Worm (Caenorhabditis elegans) whole organism, L4 larva: Measurements from ENCODE around the gene E02H1.1.
A peak's percentile ranks its signal among the peaks of the same experiment; 100 is the strongest.

Source experiments
- F44E2.7 ChIP-seq: fragments of 200-800 bp; sonication (Bioruptor generic); IDR thresholded peaks from 2 replicates; pipeline ENCODE4 v2.1.2; 2022; ENCODE audit warnings: missing genetic modification characterization, missing compliant biosample characterization
- R02D3.7 ChIP-seq: fragments of 150-350 bp; sonication (generic microtip); optimal IDR thresholded peaks from 3 replicates; lab custom pipeline; 2014; ENCODE audit warnings: missing biosample characterization, missing genetic modification characterization
- Y48G9A.11 ChIP-seq: fragments of 200-800 bp; sonication (Bioruptor generic); IDR thresholded peaks from 2 replicates; pipeline ENCODE4 v1.3.6; 2022; ENCODE audit warnings: missing genetic modification reagents, missing genetic modification characterization, missing compliant biosample characterization
- Y75B8A.6 ChIP-seq: fragments of 200-800 bp; sonication (Bioruptor generic); IDR thresholded peaks from 2 replicates; pipeline ENCODE4 v1.3.6; 2022; ENCODE audit warnings: missing genetic modification reagents, missing genetic modification characterization, missing compliant biosample characterization
- attf-4 ChIP-seq: sonication (generic microtip); optimal IDR thresholded peaks from 3 replicates; lab custom pipeline; 2017; ENCODE audit warnings: missing biosample characterization, missing genetic modification characterization
- ceh-20 ChIP-seq: fragments of 200-800 bp; sonication (Bioruptor generic); IDR thresholded peaks from 2 replicates; pipeline ENCODE4 v1.3.6; 2022; ENCODE audit warnings: missing genetic modification reagents, missing genetic modification characterization, missing compliant biosample characterization
- ceh-28 ChIP-seq: fragments of 150-350 bp; optimal IDR thresholded peaks from 2 replicates; lab custom pipeline; 2014; ENCODE audit warnings: missing biosample characterization, missing genetic modification reagents, missing genetic modification characterization
- ceh-44 ChIP-seq: fragments of 200-800 bp; sonication (Bioruptor generic); IDR thresholded peaks from 2 replicates; pipeline ENCODE4 v1.3.6; 2022; ENCODE audit warnings: missing genetic modification reagents, missing genetic modification characterization, missing compliant biosample characterization
- ces-1 ChIP-seq: fragments of 150-350 bp; sonication (generic microtip); optimal IDR thresholded peaks from 4 replicates; lab custom pipeline; 2014; ENCODE audit warnings: missing biosample characterization, missing genetic modification reagents, missing genetic modification characterization
- ctbp-1 ChIP-seq: fragments of 200-800 bp; sonication (Bioruptor generic); IDR thresholded peaks from 2 replicates; pipeline ENCODE4 v1.3.6; 2022; ENCODE audit warnings: missing genetic modification reagents, missing genetic modification characterization, missing compliant biosample characterization
- daf-19 ChIP-seq: fragments of 200-800 bp; sonication (Bioruptor generic); conservative IDR thresholded peaks from 2 replicates; pipeline ENCODE4 v1.3.6; 2022; ENCODE audit warnings: missing genetic modification characterization, missing compliant biosample characterization
- daf-8 ChIP-seq: fragments of 200-800 bp; sonication (Bioruptor generic); IDR thresholded peaks from 2 replicates; pipeline ENCODE4 v1.3.6; 2022; ENCODE audit warnings: missing genetic modification characterization, missing compliant biosample characterization
- dmd-8 ChIP-seq: fragments of 200-800 bp; sonication (Bioruptor generic); IDR thresholded peaks from 2 replicates; pipeline ENCODE4 v1.3.6; 2022; ENCODE audit warnings: missing genetic modification characterization, missing compliant biosample characterization
- duxl-1 ChIP-seq: sonication (generic microtip); optimal IDR thresholded peaks from 2 replicates; lab custom pipeline; 2016; ENCODE audit warnings: mild to moderate bottlenecking, missing genetic modification characterization, moderate library complexity, missing compliant biosample characterization; ENCODE audit not compliant: poor library complexity
- dve-1 ChIP-seq: sonication (generic microtip); optimal IDR thresholded peaks from 2 replicates; lab custom pipeline; 2017; ENCODE audit warnings: antibody characterized with exemption, mild to moderate bottlenecking, missing genetic modification characterization, missing compliant biosample characterization; ENCODE audit not compliant: insufficient read depth
- egl-27 ChIP-seq: sonication (generic microtip); optimal IDR thresholded peaks from 3 replicates; lab custom pipeline; 2017; ENCODE audit warnings: missing biosample characterization, missing genetic modification reagents, missing genetic modification characterization
- egl-43 ChIP-seq: fragments of 200-800 bp; sonication (Bioruptor generic); IDR thresholded peaks from 2 replicates; pipeline ENCODE4 v1.3.6; 2022; ENCODE audit warnings: missing genetic modification reagents, missing genetic modification characterization, missing compliant biosample characterization
- fos-1 ChIP-seq: fragments of 150-350 bp; optimal IDR thresholded peaks from 2 replicates; lab custom pipeline; 2014; ENCODE audit warnings: missing biosample characterization, missing genetic modification characterization
- hif-1 ChIP-seq, 2 experiments: sonication (generic microtip); optimal IDR thresholded peaks; 2 replicates each; lab custom pipeline; 2016 to 2017; ENCODE audit warnings: missing compliant biosample characterization in 2 of 2, missing genetic modification characterization in 2 of 2, missing genetic modification reagents in 2 of 2, missing genotype in 2 of 2, mild to moderate bottlenecking in 1 of 2
- hlh-30 ChIP-seq: sonication (generic microtip); optimal IDR thresholded peaks from 2 replicates; lab custom pipeline; 2017; ENCODE audit warnings: antibody characterized with exemption, mild to moderate bottlenecking, missing genetic modification characterization, missing compliant biosample characterization; ENCODE audit not compliant: insufficient read depth
- lin-13 ChIP-seq: fragments of 150-350 bp; optimal IDR thresholded peaks from 2 replicates; lab custom pipeline; 2014; ENCODE audit warnings: missing biosample characterization, missing genetic modification reagents, missing genetic modification characterization
- lin-15B ChIP-seq: fragments of 150-350 bp; sonication (generic microtip); optimal IDR thresholded peaks from 3 replicates; lab custom pipeline; 2014; ENCODE audit warnings: missing biosample characterization, missing genetic modification characterization
- lin-29 ChIP-seq: fragments of 200-800 bp; sonication (Bioruptor generic); IDR thresholded peaks from 2 replicates; pipeline ENCODE4 v1.3.6; 2022; ENCODE audit warnings: missing genetic modification reagents, missing genetic modification characterization, missing compliant biosample characterization
- madf-5 ChIP-seq, 2 experiments: fragments of 200-800 bp; sonication (Bioruptor generic); IDR thresholded peaks; 2 replicates each; pipeline ENCODE4 v1.3.6; 2022; ENCODE audit warnings: missing compliant biosample characterization in 2 of 2, missing genetic modification characterization in 2 of 2
- madf-9 ChIP-seq: fragments of 200-800 bp; sonication (Bioruptor generic); conservative IDR thresholded peaks from 2 replicates; pipeline ENCODE4 v1.3.6; 2022; ENCODE audit warnings: missing genetic modification reagents, missing genetic modification characterization, missing compliant biosample characterization
- mdl-1 ChIP-seq, 2 experiments: fragments of 150-350 bp in 1 of 2; sonication (generic microtip) in 1 of 2; optimal IDR thresholded peaks; 2 replicates each; lab custom pipeline; 2014 to 2017; ENCODE audit warnings: missing biosample characterization in 2 of 2, missing genetic modification characterization in 2 of 2
- mdt-29 ChIP-seq: fragments of 200-800 bp; sonication (Bioruptor generic); IDR thresholded peaks from 2 replicates; pipeline ENCODE4 v1.3.6; 2022; ENCODE audit warnings: missing genetic modification reagents, missing genetic modification characterization, missing compliant biosample characterization
- mes-2 ChIP-seq: sonication (generic microtip); optimal IDR thresholded peaks from 2 replicates; lab custom pipeline; 2016; ENCODE audit warnings: missing genotype, mild to moderate bottlenecking, missing genetic modification characterization, missing compliant biosample characterization; ENCODE audit not compliant: poor library complexity, severe bottlenecking
- mxl-3 ChIP-seq: fragments of 200-800 bp; sonication (Bioruptor generic); optimal IDR thresholded peaks from 2 replicates; lab custom pipeline; 2018; ENCODE audit warnings: mild to moderate bottlenecking, missing genetic modification characterization, missing compliant biosample characterization
- nhr-102 ChIP-seq: sonication (generic microtip); optimal IDR thresholded peaks from 2 replicates; lab custom pipeline; 2016; ENCODE audit warnings: mild to moderate bottlenecking, missing genetic modification characterization, moderate library complexity, missing compliant biosample characterization
- nhr-111 ChIP-seq: fragments of 200-800 bp; sonication (Bioruptor generic); optimal IDR thresholded peaks from 2 replicates; lab custom pipeline; 2018; ENCODE audit warnings: mild to moderate bottlenecking, missing genetic modification characterization, missing compliant biosample characterization
- nhr-25 ChIP-seq: sonication (generic microtip); optimal IDR thresholded peaks from 2 replicates; lab custom pipeline; 2017; ENCODE audit warnings: missing genetic modification characterization, mild to moderate bottlenecking, missing compliant biosample characterization, antibody characterized with exemption, moderate library complexity, borderline replicate concordance; ENCODE audit not compliant: insufficient read depth
- nhr-28 ChIP-seq: fragments of 150-350 bp; optimal IDR thresholded peaks from 2 replicates; lab custom pipeline; 2014; ENCODE audit warnings: missing biosample characterization, missing genetic modification characterization
- nhr-48 ChIP-seq: sonication (generic microtip); optimal IDR thresholded peaks from 2 replicates; lab custom pipeline; 2016; ENCODE audit warnings: mild to moderate bottlenecking, missing genetic modification characterization, missing compliant biosample characterization
- nhr-6 ChIP-seq: fragments of 150-350 bp; optimal IDR thresholded peaks from 2 replicates; lab custom pipeline; 2014; ENCODE audit warnings: missing biosample characterization, missing genetic modification characterization
- nhr-77 ChIP-seq: fragments of 150-350 bp; optimal IDR thresholded peaks from 2 replicates; lab custom pipeline; 2014; ENCODE audit warnings: missing biosample characterization, missing genetic modification characterization
- php-3 ChIP-seq: fragments of 200-800 bp; sonication (Bioruptor generic); IDR thresholded peaks from 2 replicates; pipeline ENCODE4 v1.3.6; 2022; ENCODE audit warnings: missing genetic modification reagents, missing genetic modification characterization, missing compliant biosample characterization
- rbr-2 ChIP-seq: sonication (generic microtip); optimal IDR thresholded peaks from 2 replicates; lab custom pipeline; 2016; ENCODE audit warnings: missing genotype, missing genetic modification characterization, missing compliant biosample characterization
- spr-1 ChIP-seq: sonication (generic microtip); optimal IDR thresholded peaks from 2 replicates; lab custom pipeline; 2016; ENCODE audit warnings: mild to moderate bottlenecking, missing genetic modification characterization, missing compliant biosample characterization
- unc-130 ChIP-seq: sonication (generic microtip); optimal IDR thresholded peaks from 2 replicates; lab custom pipeline; 2016; ENCODE audit warnings: missing genetic modification reagents, missing genetic modification characterization, missing compliant biosample characterization
- unc-39 ChIP-seq: sonication (generic microtip); optimal IDR thresholded peaks from 2 replicates; lab custom pipeline; 2017; ENCODE audit warnings: missing biosample characterization, missing genetic modification characterization
- unc-62 ChIP-seq, 3 experiments: fragments of 150-350 bp in 1 of 3; sonication (generic microtip); optimal IDR thresholded peaks in 2 of 3; peaks in 1 of 3; 1 replicate in 1 of 3; 2 replicates in 2 of 3; lab custom pipeline; 2014 to 2017; ENCODE audit warnings: missing biosample characterization in 3 of 3, missing genetic modification characterization in 3 of 3, missing genetic modification reagents in 3 of 3, missing genotype in 1 of 3
- zip-2 ChIP-seq: fragments of 150-350 bp; optimal IDR thresholded peaks from 2 replicates; lab custom pipeline; 2014; ENCODE audit warnings: missing biosample characterization, missing genetic modification characterization
- ztf-7 ChIP-seq: fragments of 150-350 bp; optimal IDR thresholded peaks from 2 replicates; lab custom pipeline; 2014; ENCODE audit warnings: missing biosample characterization, missing genetic modification characterization

Gene E02H1.1

DNA sequence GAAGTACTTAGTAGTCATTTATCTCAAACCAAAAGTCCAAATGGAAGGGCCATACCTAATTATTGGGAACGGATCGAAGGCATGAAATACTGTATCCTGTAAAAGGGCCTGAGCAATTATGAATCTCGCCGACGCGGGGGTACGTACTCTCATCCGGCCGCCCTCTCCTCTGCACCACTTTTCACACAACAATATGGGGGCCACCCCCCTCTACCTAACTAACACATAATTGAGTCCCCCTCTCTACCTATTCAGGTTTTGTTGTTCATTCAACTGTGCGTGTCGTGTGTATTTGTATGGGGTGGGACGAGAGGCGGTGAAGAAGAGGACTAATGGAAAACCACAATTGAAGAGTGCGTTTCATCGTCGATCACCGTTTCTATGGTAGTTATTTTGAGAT, 16.6 kb downstream of the E02H1.1 start:
- no peak for TF ChIP-seq nhr-25 (tag; lab: Kevin White, UChicago)
- TF ChIP-seq zip-2 = no peak
- no peak for TF ChIP-seq mdl-1 (tag; optimal IDR thresholded peaks at IDR 0.05; lab: Kevin White, UChicago)
- TF ChIP-seq unc-62 (GFP tag; optimal IDR thresholded peaks at IDR 0.05 in 1 of 2; lab: Kevin White, UChicago) = peak in 1 of 2 experiments; percentile 60
- no peak for TF ChIP-seq unc-62 (tag; optimal IDR thresholded peaks at IDR 0.05; lab: Kevin White, UChicago)
- 0 out of 2 replicates have a peak, but pooled peaks have one; percentile 58 for TF ChIP-seq egl-43 (GFP tag; lab: Robert Waterston, UW)
- TF ChIP-seq duxl-1 (tag; lab: Kevin White, UChicago) = no peak
- no peak for TF ChIP-seq daf-8 (GFP tag; lab: Robert Waterston, UW)
- peak; percentile 1 for TF ChIP-seq rbr-2 (tag; lab: Kevin White, UChicago)
- no peak for TF ChIP-seq dve-1 (tag; lab: Kevin White, UChicago)
- no peak for TF ChIP-seq nhr-77
- no peak for TF ChIP-seq ctbp-1 (GFP tag; lab: Robert Waterston, UW)
- peak; percentile 15 for TF ChIP-seq mes-2 (tag; lab: Kevin White, UChicago)
- no peak for TF ChIP-seq ceh-28
- TF ChIP-seq F44E2.7 = 0 out of 2 replicates have a peak, but pooled peaks have one; percentile 43
- TF ChIP-seq, all 104 proteins: peak for 5

DNA sequence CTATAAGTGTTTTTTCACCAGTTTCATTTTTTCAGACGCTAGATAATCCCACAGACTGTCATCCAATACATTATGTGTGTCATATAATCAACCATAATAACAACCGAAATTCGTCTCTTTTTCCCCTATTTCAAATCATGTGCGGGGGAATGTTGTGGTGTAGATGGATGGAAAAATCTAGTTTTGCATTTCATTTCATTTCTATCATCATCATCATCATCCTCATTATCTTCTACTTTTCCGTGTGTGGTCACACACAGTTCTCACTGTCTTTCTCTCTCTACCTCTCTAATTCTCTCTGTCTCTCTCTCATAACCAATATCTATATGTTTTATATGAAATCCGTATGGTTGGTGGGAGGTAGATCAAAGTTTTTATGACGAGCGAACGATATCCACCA, 17.6 kb downstream of the E02H1.1 start:
- TF ChIP-seq egl-27 (tag; lab: Kevin White, UChicago) (no peak), nhr-28 (tag; lab: Kevin White, UChicago) (peak; percentile 41), unc-62 (GFP tag; optimal IDR thresholded peaks at IDR 0.05 in 1 of 2; lab: Kevin White, UChicago) (peak in 1 of 2 experiments; percentile 90), unc-62 (tag; optimal IDR thresholded peaks at IDR 0.05; lab: Kevin White, UChicago) (no peak), mxl-3 (peak; percentile 42), lin-29 (GFP tag; lab: Robert Waterston, UW) (no peak), hlh-30 (tag; lab: Kevin White, UChicago) (peak; percentile 59), unc-130 (GFP tag; lab: Kevin White, UChicago) (no peak), mdt-29 (no peak), unc-39 (tag; lab: Kevin White, UChicago) (no peak), mdl-1 (tag; optimal IDR thresholded peaks at IDR 0.05; lab: Kevin White, UChicago) (peak in 1 of 2 experiments; percentile 8)

DNA sequence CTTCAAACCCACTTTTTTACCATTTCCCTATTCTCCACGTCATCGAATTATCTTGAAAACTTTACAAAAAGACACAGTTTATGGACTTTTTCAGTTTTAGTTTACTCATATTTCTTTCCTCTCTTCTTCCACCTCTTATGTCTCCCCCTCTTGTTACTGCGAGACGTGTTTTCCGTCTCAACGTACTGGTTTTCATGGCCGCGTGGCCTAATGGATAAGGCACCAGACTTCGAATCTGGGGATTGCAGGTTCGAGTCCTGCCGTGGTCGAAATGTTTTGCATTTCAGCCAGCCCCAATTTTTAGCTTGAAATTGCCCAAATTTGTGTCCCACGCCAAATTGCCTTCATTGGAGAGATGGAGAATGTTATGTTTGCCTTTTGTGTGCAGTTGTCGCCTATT, 24.9 kb downstream of the E02H1.1 start:
- TF ChIP-seq rbr-2 (tag; lab: Kevin White, UChicago) (peak; percentile 50), nhr-25 (tag; lab: Kevin White, UChicago) (no peak), ctbp-1 (GFP tag; lab: Robert Waterston, UW) (peak; percentile 78), egl-27 (tag; lab: Kevin White, UChicago) (no peak), nhr-48 (peak; percentile 62), hif-1 (tag; optimal IDR thresholded peaks at IDR 0.05; lab: Kevin White, UChicago) (peak in 1 of 2 experiments; percentile 38), nhr-77 (no peak), nhr-6 (tag; lab: Kevin White, UChicago) (peak; percentile 14), R02D3.7 (tag; lab: Kevin White, UChicago) (no peak), ceh-44 (0 out of 2 replicates have a peak, but pooled peaks have one; percentile 46), ceh-20 (GFP tag; lab: Robert Waterston, UW) (peak; percentile 76; the same call in 1 of the 2 replicates), nhr-111 (GFP tag; lab: Kevin White, UChicago) (peak; percentile 67), lin-15B (tag; lab: Kevin White, UChicago) (no peak), attf-4 (no peak), ztf-7 (tag; lab: Kevin White, UChicago) (peak; percentile 29), madf-9 (GFP tag; lab: Robert Waterston, UW) (peak; percentile 80), Y48G9A.11 (GFP tag; lab: Robert Waterston, UW) (peak; percentile 90), spr-1 (tag; lab: Kevin White, UChicago) (peak; percentile 70), nhr-102 (peak; percentile 50), lin-13 (GFP tag; lab: Kevin White, UChicago) (peak; percentile 5), dve-1 (tag; lab: Kevin White, UChicago) (peak; percentile 41), php-3 (GFP tag; lab: Robert Waterston, UW) (peak; percentile 69; the same call in 1 of the 2 replicates), daf-19 (GFP tag; lab: Robert Waterston, UW) (no peak), madf-5 (GFP tag; IDR thresholded peaks at IDR 0.05; lab: Robert Waterston, UW) (peak; percentile 91 to 93), fos-1 (no peak), dmd-8 (GFP tag; lab: Robert Waterston, UW) (peak; percentile 93), Y75B8A.6 (peak; percentile 72; the same call in 1 of the 2 replicates), F44E2.7 (peak; percentile 85; the same call in 1 of the 2 replicates), mxl-3 (peak; percentile 64), ces-1 (GFP tag; lab: Kevin White, UChicago) (no peak)
